Worm (Caenorhabditis elegans): ENCODE data around the gene F28B12.6.

F28B12.6 gene

ce11 chrII:5918149-5918697, 22.4 kb upstream of the F28B12.6 start, which contains the start of gene ptp-2 (continued):
- TF ChIP-seq hlh-30 (tag; optimal IDR thresholded peaks at IDR 0.05; ENCODE audit: insufficient read depth) (no peak), Y105C5A.15 (GFP tag; IDR thresholded peaks at IDR 0.05) (no peak), daf-19 (GFP tag; conservative IDR thresholded peaks at IDR 0.05) (no peak), madf-9 (GFP tag; conservative IDR thresholded peaks at IDR 0.05) (no peak), aly-2 (tag; optimal IDR thresholded peaks at IDR 0.05) (no peak), dve-1 (tag; optimal IDR thresholded peaks at IDR 0.05; ENCODE audit: insufficient read depth) (peak; percentile 11), ztf-7 (tag; optimal IDR thresholded peaks at IDR 0.05) (no peak), cey-2 (tag; optimal IDR thresholded peaks at IDR 0.05; ENCODE audit: borderline replicate concordance, insufficient read depth) (no peak), lsy-2 (tag; optimal IDR thresholded peaks at IDR 0.05) (peak in 1 of 2 experiments; percentile 64), fkh-10 (GFP tag; optimal IDR thresholded peaks at IDR 0.05) (no peak), F44E2.7 (GFP tag; IDR thresholded peaks at IDR 0.05) (no peak), hmg-1.1 (GFP tag; IDR thresholded peaks at IDR 0.05) (no peak)

ce11 chrII:5921620-5922019, 19.0 kb upstream of the F28B12.6 start, which contains the start of gene vrk-1:
TSS of gene vrk-1 (plus strand) at chrII:5921967.
- TF ChIP-seq lin-38 (GFP tag; IDR thresholded peaks at IDR 0.05) (peak; percentile 47), lsy-2 (tag; optimal IDR thresholded peaks at IDR 0.05) (peak in 1 of 2 experiments; percentile 25), fkh-10 (GFP tag; optimal IDR thresholded peaks at IDR 0.05) (no peak), dpl-1 (GFP tag; optimal IDR thresholded peaks at IDR 0.05) (peak; percentile 48), mes-2 (tag; optimal IDR thresholded peaks at IDR 0.05; ENCODE audit: poor library complexity, severe bottlenecking) (peak; percentile 24)

ce11 chrII:5928502-5928901, 12.2 kb upstream of the F28B12.6 start, which contains the start of gene egl-44:
TSS of gene egl-44 (plus strand) at chrII:5928802.
- no peak for TF ChIP-seq nhr-25 (tag; optimal IDR thresholded peaks at IDR 0.05; ENCODE audit: borderline replicate concordance, insufficient read depth)
- TF ChIP-seq nhr-41 (GFP tag; IDR thresholded peaks at IDR 0.05) = no peak
- TF ChIP-seq spr-3 (GFP tag; optimal IDR thresholded peaks at IDR 0.05) = no peak
- no peak for TF ChIP-seq nhr-77 (tag; optimal IDR thresholded peaks at IDR 0.05)
- TF ChIP-seq daf-16 (GFP tag; optimal IDR thresholded peaks at IDR 0.05) = no peak
- TF ChIP-seq daf-16 (tag; optimal IDR thresholded peaks at IDR 0.05) = no peak
- no peak for TF ChIP-seq mdl-1 (tag; optimal IDR thresholded peaks at IDR 0.05)
- TF ChIP-seq ceh-62 (tag; optimal IDR thresholded peaks at IDR 0.05) = no peak
- no peak for TF ChIP-seq daf-19 (GFP tag; conservative IDR thresholded peaks at IDR 0.05)
- no peak for TF ChIP-seq F37D6.2 (tag; optimal IDR thresholded peaks at IDR 0.05)
- TF ChIP-seq ztf-7 (tag; optimal IDR thresholded peaks at IDR 0.05) = no peak
- no peak for TF ChIP-seq fkh-10 (GFP tag; optimal IDR thresholded peaks at IDR 0.05)
- no peak for TF ChIP-seq snpc-1.2 (GFP tag; IDR thresholded peaks at IDR 0.05)
- no peak for TF ChIP-seq F44E2.7 (GFP tag; IDR thresholded peaks at IDR 0.05)

ce11 chrII:5930095-5930653, 10.5 kb upstream of the F28B12.6 start:
- TF ChIP-seq tra-1 (GFP tag; IDR thresholded peaks at IDR 0.05) (peak; percentile 63; the same call in 1 of the 2 replicates), lin-38 (GFP tag; IDR thresholded peaks at IDR 0.05) (no peak), lin-1 (GFP tag; IDR thresholded peaks at IDR 0.05) (peak; percentile 82), aha-1 (tag) (peak; percentile 47), nhr-48 (tag; optimal IDR thresholded peaks at IDR 0.05) (peak; percentile 61), daf-16 (GFP tag; optimal IDR thresholded peaks at IDR 0.05) (no peak), daf-16 (tag; optimal IDR thresholded peaks at IDR 0.05) (peak; percentile 92), mdl-1 (tag; optimal IDR thresholded peaks at IDR 0.05) (peak in 1 of 2 experiments; percentile 54), hlh-11 (tag; optimal IDR thresholded peaks at IDR 0.05) (peak; percentile 85), php-3 (GFP tag; IDR thresholded peaks at IDR 0.05) (peak; percentile 83), dmd-9 (GFP tag; IDR thresholded peaks at IDR 0.05) (no peak), nhr-77 (tag; optimal IDR thresholded peaks at IDR 0.05) (peak; percentile 95), nhr-28 (tag; optimal IDR thresholded peaks at IDR 0.05) (peak; percentile 87), mes-2 (tag; optimal IDR thresholded peaks at IDR 0.05; ENCODE audit: poor library complexity, severe bottlenecking) (peak; percentile 6), mxl-3 (GFP tag; optimal IDR thresholded peaks at IDR 0.05) (peak; percentile 32), dmd-6 (GFP tag; IDR thresholded peaks at IDR 0.05) (peak; percentile 71), hif-1 (tag; optimal IDR thresholded peaks at IDR 0.05) (peak in 1 of 2 experiments; percentile 70), nhr-41 (GFP tag; IDR thresholded peaks at IDR 0.05) (0 out of 2 replicates have a peak, but pooled peaks have one; percentile 39), pqm-1 (tag; optimal IDR thresholded peaks at IDR 0.05) (peak; percentile 100), lin-39 (tag; optimal IDR thresholded peaks at IDR 0.05) (no peak), zip-11 (GFP tag; IDR thresholded peaks at IDR 0.05) (no peak), dve-1 (tag; optimal IDR thresholded peaks at IDR 0.05; ENCODE audit: insufficient read depth) (peak; percentile 84), T20F7.1 (GFP tag; optimal IDR thresholded peaks at IDR 0.05) (peak; percentile 37), hlh-30 (tag; optimal IDR thresholded peaks at IDR 0.05; ENCODE audit: insufficient read depth) (peak; percentile 10), ceh-62 (tag; optimal IDR thresholded peaks at IDR 0.05) (no peak), lsy-2 (tag; optimal IDR thresholded peaks at IDR 0.05) (peak in 1 of 2 experiments; percentile 42), mep-1 (tag; optimal IDR thresholded peaks at IDR 0.05) (peak; percentile 35)
